Fruit fly (Drosophila melanogaster): ENCODE results near the gene p38a.

Gene p38a

dm6 chr3R:24108902-24109389 lies 43.2 kb downstream of the p38a start, which contains the start of the genes eIF4EHP and CG18428 (continued):
- TF ChIP-seq Lim3 (GFP tag; IDR thresholded peaks at IDR 0.05) (0 out of 2 replicates have a peak, but pooled peaks have one; percentile 95), CG13624 (GFP tag; optimal IDR thresholded peaks at IDR 0.05) (peak; percentile 81), CoRest (tag; optimal IDR thresholded peaks at IDR 0.05) (peak; percentile 100), tna (GFP tag; IDR thresholded peaks at IDR 0.05; ENCODE audit: partially characterized antibody) (no peak), nerfin-1 (tag; optimal IDR thresholded peaks at IDR 0.05) (peak; percentile 99), pan (optimal IDR thresholded peaks at IDR 0.05) (peak in 1 of 2 experiments; percentile 73), pan (GFP tag; optimal IDR thresholded peaks at IDR 0.05 in 1 of 2, IDR thresholded peaks at IDR 0.05 in 1 of 2) (peak in 1 of 2 experiments; percentile 73), CG12744 (GFP tag; optimal IDR thresholded peaks at IDR 0.05) (peak; percentile 84), sens-2 (GFP tag; IDR thresholded peaks at IDR 0.05) (peak; percentile 95), bsh (GFP tag; optimal IDR thresholded peaks at IDR 0.05) (peak; percentile 97 to 99), CG18011 (GFP tag; optimal IDR thresholded peaks at IDR 0.05) (peak; percentile 89), CG10431 (GFP tag; optimal IDR thresholded peaks at IDR 0.05) (peak; percentile 98), br (optimal IDR thresholded peaks at IDR 0.05) (no peak), CG16815 (GFP tag; optimal IDR thresholded peaks at IDR 0.05) (peak; percentile 99), dysf (GFP tag; IDR thresholded peaks at IDR 0.05) (no peak), CG15696 (tag; optimal IDR thresholded peaks at IDR 0.05) (peak; percentile 100), CG1024 (GFP tag; IDR thresholded peaks at IDR 0.05) (peak; percentile 91; the same call in 1 of the 2 replicates), HLH3B (GFP tag; IDR thresholded peaks at IDR 0.05) (no peak), emc (GFP tag; optimal IDR thresholded peaks at IDR 0.05) (peak; percentile 73), pros (GFP tag; optimal IDR thresholded peaks at IDR 0.05) (peak; percentile 81), B-H2 (GFP tag; optimal IDR thresholded peaks at IDR 0.05) (peak; percentile 100), CG14860 (GFP tag; IDR thresholded peaks at IDR 0.05; ENCODE audit: partially characterized antibody) (no peak), CG15479 (GFP tag; optimal IDR thresholded peaks at IDR 0.05) (peak; percentile 71), CG9876 (GFP tag; optimal IDR thresholded peaks at IDR 0.05) (peak; percentile 73), zf30C (GFP tag; optimal IDR thresholded peaks at IDR 0.05) (peak; percentile 68), Scr (GFP tag; IDR thresholded peaks at IDR 0.05; ENCODE audit: partially characterized antibody) (no peak), CG8944 (GFP tag; optimal IDR thresholded peaks at IDR 0.05) (peak; percentile 83), Taf1 (GFP tag; IDR thresholded peaks at IDR 0.05) (no peak; the same call in 1 of the 2 replicates), Poxn (GFP tag; IDR thresholded peaks at IDR 0.05) (0 out of 2 replicates have a peak, but pooled peaks have one; percentile 97), CG6272 (GFP tag; IDR thresholded peaks at IDR 0.05) (peak; percentile 98), CG10147 (GFP tag; optimal IDR thresholded peaks at IDR 0.05) (peak; percentile 100), CG14965 (GFP tag; optimal IDR thresholded peaks at IDR 0.05; ENCODE audit: borderline replicate concordance) (peak; percentile 11), fd3F (GFP tag; optimal IDR thresholded peaks at IDR 0.05) (peak; percentile 100), Hmr (GFP tag; optimal IDR thresholded peaks at IDR 0.05) (peak; percentile 99), eve (GFP tag; optimal IDR thresholded peaks at IDR 0.05) (no peak), ci (GFP tag; IDR thresholded peaks at IDR 0.05) (no peak; the same call in 2 of the 3 replicates), CG11560 (tag; IDR thresholded peaks at IDR 0.05) (no peak; the same call in 1 of the 3 replicates), stc (GFP tag; IDR thresholded peaks at IDR 0.05) (no peak), CG6791 (GFP tag; IDR thresholded peaks at IDR 0.05; ENCODE audit: partially characterized antibody) (no peak), CG30431 (GFP tag; optimal IDR thresholded peaks at IDR 0.05) (peak; percentile 97), chn (GFP tag; optimal IDR thresholded peaks at IDR 0.05) (peak; percentile 88), CG10267 (tag; optimal IDR thresholded peaks at IDR 0.05) (peak; percentile 100), Mes4 (GFP tag; optimal IDR thresholded peaks at IDR 0.05) (peak; percentile 62), H2.0 (GFP tag; IDR thresholded peaks at IDR 0.05) (no peak; the same call in 1 of the 2 replicates), HLHmδ (GFP tag; optimal IDR thresholded peaks at IDR 0.05) (peak; percentile 80), hb (GFP tag; IDR thresholded peaks at IDR 0.05; ENCODE audit: partially characterized antibody) (no peak), Dip2 (GFP tag; IDR thresholded peaks at IDR 0.05) (no peak), CG17802 (tag; optimal IDR thresholded peaks at IDR 0.05) (peak; percentile 88), CG4854 (GFP tag; optimal IDR thresholded peaks at IDR 0.05) (peak; percentile 88), Asciz (GFP tag; optimal IDR thresholded peaks at IDR 0.05) (peak; percentile 99)
